Worm (Caenorhabditis elegans): ENCODE results near the gene F15B9.10.

The F15B9.10 gene

DNA sequence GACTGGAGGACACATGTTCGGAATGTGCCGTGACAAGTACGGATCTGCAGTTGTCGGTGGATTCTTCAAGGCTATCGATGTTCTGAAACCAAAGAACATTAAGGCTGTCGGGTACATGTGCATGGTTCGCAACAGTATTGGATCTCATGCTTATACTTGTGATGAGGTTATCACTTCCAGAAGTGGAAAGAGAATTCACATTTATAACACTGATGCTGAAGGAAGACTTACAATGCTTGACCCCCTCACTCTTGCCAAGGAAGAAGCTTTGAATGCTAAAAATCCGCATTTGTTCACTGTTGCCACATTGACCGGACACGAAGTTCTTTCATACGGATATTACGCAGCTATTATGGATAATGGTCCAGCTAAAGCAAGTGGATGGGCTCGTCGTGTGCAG, 36.3 kb upstream of the F15B9.10 start (continued):
- TF ChIP-seq ztf-11 (tag; optimal IDR thresholded peaks at IDR 0.05), result no peak
- no peak for TF ChIP-seq nhr-76 (tag; optimal IDR thresholded peaks at IDR 0.05)

DNA sequence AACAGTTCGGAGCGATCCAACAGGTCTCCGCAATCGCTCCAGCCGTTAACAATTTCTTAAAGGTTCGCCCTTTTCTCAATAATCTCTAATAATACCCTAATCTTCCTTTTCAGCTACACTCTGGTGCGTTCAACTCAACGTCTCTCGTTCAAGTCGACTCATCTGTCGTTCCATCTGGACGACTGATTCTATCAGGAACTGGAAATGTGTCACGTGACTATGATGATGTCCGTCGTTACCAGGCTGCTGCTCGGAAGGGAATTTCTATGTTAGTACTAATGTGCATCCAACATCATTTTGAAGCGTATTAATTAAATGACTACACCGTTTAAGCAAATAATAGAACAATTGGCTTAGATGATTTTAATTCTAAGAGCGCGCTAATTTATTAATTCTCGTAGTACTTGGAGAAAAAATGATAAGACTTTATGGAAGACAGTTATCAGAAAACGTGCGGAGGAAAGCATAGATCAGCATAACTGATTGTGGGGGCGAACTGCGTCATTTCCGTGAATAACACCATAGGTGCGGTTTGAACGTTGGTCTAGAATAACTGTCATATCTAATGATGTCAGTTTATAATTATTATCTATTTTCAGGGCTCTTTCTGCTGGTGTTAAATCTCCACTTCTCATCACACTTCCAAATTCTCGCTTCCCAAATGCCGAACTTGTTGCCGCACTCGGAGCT, 35.3 kb upstream of the F15B9.10 start:
- TF ChIP-seq jun-1 (tag; optimal IDR thresholded peaks at IDR 0.05), result peak; percentile 25
- TF ChIP-seq efl-1 (optimal IDR thresholded peaks at IDR 0.05), result no peak
- peak in 1 of 2 experiments; percentile 62 for TF ChIP-seq efl-1 (GFP tag; optimal IDR thresholded peaks at IDR 0.05 in 1 of 2)
- no peak for TF ChIP-seq unc-30 (tag; optimal IDR thresholded peaks at IDR 0.05)
- TF ChIP-seq elt-2 (tag; optimal IDR thresholded peaks at IDR 0.05), result peak; percentile 62
- peak in 1 of 2 experiments; percentile 9 for TF ChIP-seq lin-35 (GFP tag; optimal IDR thresholded peaks at IDR 0.05)

DNA sequence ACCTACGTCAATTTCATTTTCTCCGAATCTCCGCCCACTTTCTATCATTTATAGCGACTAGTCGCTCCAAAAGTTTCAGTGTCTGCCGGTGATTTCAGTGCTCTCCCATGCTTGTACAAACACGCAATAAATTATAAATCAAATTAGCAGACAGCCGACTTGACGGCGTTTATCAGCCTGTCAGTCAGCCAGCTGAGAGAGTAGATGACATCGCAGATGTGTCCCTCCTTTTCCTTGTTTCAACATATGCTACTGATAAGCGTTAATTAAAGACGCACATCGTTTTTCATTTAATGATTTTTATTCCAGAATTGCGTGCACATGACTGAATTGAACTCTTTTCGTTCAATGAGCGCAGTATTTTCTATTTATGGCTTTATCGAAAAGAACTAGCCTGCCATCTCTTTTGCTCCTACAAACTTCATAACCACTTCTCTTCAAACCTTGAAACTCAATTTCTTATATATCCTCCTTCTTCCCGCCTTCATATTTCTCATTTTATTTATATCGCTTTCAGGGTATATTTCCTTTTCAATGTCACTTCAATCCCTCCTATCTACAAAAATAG, 34.6 kb upstream of the F15B9.10 start, which contains the start of gene lap-2:
TSS of gene lap-2 (plus strand) at position 518 of the 568 bp plus-strand sequence.
- TF ChIP-seq nhr-20 (tag; optimal IDR thresholded peaks at IDR 0.05) (peak; percentile 29), irx-1 (tag; optimal IDR thresholded peaks at IDR 0.05) (no peak), skn-1 (tag; optimal IDR thresholded peaks at IDR 0.05) (no peak), lin-35 (GFP tag; optimal IDR thresholded peaks at IDR 0.05) (peak in 1 of 2 experiments; percentile 39), hlh-17 (GFP tag; optimal IDR thresholded peaks at IDR 0.05; ENCODE audit: borderline replicate concordance) (no peak), dpl-1 (GFP tag; optimal IDR thresholded peaks at IDR 0.05) (peak in 1 of 3 experiments; percentile 3), zag-1 (tag; optimal IDR thresholded peaks at IDR 0.05) (no peak), snpc-4 (tag; optimal IDR thresholded peaks at IDR 0.05) (no peak), ztf-11 (tag; optimal IDR thresholded peaks at IDR 0.05) (no peak), tlp-1 (tag; optimal IDR thresholded peaks at IDR 0.05) (no peak), nhr-84 (tag; optimal IDR thresholded peaks at IDR 0.05) (no peak), fos-1 (tag; optimal IDR thresholded peaks at IDR 0.05) (no peak), elt-2 (tag; optimal IDR thresholded peaks at IDR 0.05) (peak; percentile 91), jun-1 (tag; optimal IDR thresholded peaks at IDR 0.05) (peak; percentile 5), mef-2 (tag; optimal IDR thresholded peaks at IDR 0.05) (no peak), tbx-2 (tag; optimal IDR thresholded peaks at IDR 0.05) (no peak), mdl-1 (tag; optimal IDR thresholded peaks at IDR 0.05) (no peak), unc-130 (tag; optimal IDR thresholded peaks at IDR 0.05) (no peak), unc-98 (GFP tag; IDR thresholded peaks at IDR 0.05) (no peak), snu-23 (GFP tag; optimal IDR thresholded peaks at IDR 0.05) (no peak), unc-30 (tag; optimal IDR thresholded peaks at IDR 0.05) (no peak), ceh-82 (tag; optimal IDR thresholded peaks at IDR 0.05) (no peak), lin-14 (GFP tag; optimal IDR thresholded peaks at IDR 0.05) (peak; percentile 41), aha-1 (tag; optimal IDR thresholded peaks at IDR 0.05) (no peak), pqm-1 (tag; optimal IDR thresholded peaks at IDR 0.05) (peak; percentile 21), nhr-11 (tag; optimal IDR thresholded peaks at IDR 0.05) (no peak), nhr-28 (tag; optimal IDR thresholded peaks at IDR 0.05) (no peak), nhr-90 (tag; optimal IDR thresholded peaks at IDR 0.05; ENCODE audit: poor library complexity) (no peak), ceh-63 (GFP tag; optimal IDR thresholded peaks at IDR 0.05) (no peak), lsy-2 (tag; optimal IDR thresholded peaks at IDR 0.05) (no peak), rnt-1 (tag; optimal IDR thresholded peaks at IDR 0.05) (no peak), ama-1 (optimal IDR thresholded peaks at IDR 0.05) (no peak), xbp-1 (tag; optimal IDR thresholded peaks at IDR 0.05) (no peak), nhr-85 (tag) (peak; percentile 19), nhr-71 (tag; optimal IDR thresholded peaks at IDR 0.05) (peak; percentile 54), C16A3.4 (tag; optimal IDR thresholded peaks at IDR 0.05) (no peak), sptf-1 (tag; optimal IDR thresholded peaks at IDR 0.05) (no peak), swsn-7 (tag; optimal IDR thresholded peaks at IDR 0.05) (no peak), efl-1 (optimal IDR thresholded peaks at IDR 0.05) (no peak), efl-1 (GFP tag; optimal IDR thresholded peaks at IDR 0.05 in 1 of 2) (peak in 1 of 2 experiments; percentile 6), nhr-19 (GFP tag; conservative IDR thresholded peaks at IDR 0.05) (0 out of 2 replicates have a peak, but pooled peaks have one; percentile 13)
